Worm (Caenorhabditis elegans) whole organism, L4 larva: ENCODE measurements around the gene K10C2.12.

Experiments used
- D1046.2 ChIP-seq: fragments of 200-800 bp; sonication (Bioruptor generic); IDR thresholded peaks from 2 replicates; pipeline ENCODE4 v1.3.6; 2022; ENCODE audit warnings: missing genetic modification characterization, missing compliant biosample characterization
- ces-1 ChIP-seq: fragments of 150-350 bp; sonication (generic microtip); optimal IDR thresholded peaks from 4 replicates; lab custom pipeline; 2014; ENCODE audit warnings: missing biosample characterization, missing genetic modification reagents, missing genetic modification characterization
- egl-27 ChIP-seq: sonication (generic microtip); optimal IDR thresholded peaks from 3 replicates; lab custom pipeline; 2017; ENCODE audit warnings: missing biosample characterization, missing genetic modification reagents, missing genetic modification characterization
- lin-13 ChIP-seq: fragments of 150-350 bp; optimal IDR thresholded peaks from 2 replicates; lab custom pipeline; 2014; ENCODE audit warnings: missing biosample characterization, missing genetic modification reagents, missing genetic modification characterization
- lir-3 ChIP-seq: sonication (generic microtip); optimal IDR thresholded peaks from 2 replicates; lab custom pipeline; 2016; ENCODE audit warnings: mild to moderate bottlenecking, missing genetic modification characterization, missing compliant biosample characterization
- mxl-2 ChIP-seq: fragments of 200-800 bp; sonication (Bioruptor generic); conservative IDR thresholded peaks from 2 replicates; pipeline ENCODE4 v1.3.6; 2022; ENCODE audit warnings: missing genetic modification reagents, missing genetic modification characterization, missing compliant biosample characterization
- nhr-76 ChIP-seq: fragments of 150-350 bp; optimal IDR thresholded peaks from 2 replicates; lab custom pipeline; 2014; ENCODE audit warnings: missing biosample characterization, missing genetic modification characterization

ce11 chrX:6443373-6443772 is 22.8 kb upstream of the K10C2.12 start, which contains the start of gene K10C2.7:
- TF ChIP-seq D1046.2 (GFP tag; lab: Robert Waterston, UW) (no peak), egl-27 (tag; lab: Kevin White, UChicago) (no peak), nhr-76 (no peak), lin-13 (GFP tag; lab: Kevin White, UChicago) (no peak), mxl-2 (no peak), lir-3 (no peak), ces-1 (no peak)
